Worm (Caenorhabditis elegans): Measurements from ENCODE around the gene vha-11.

- no peak for TF ChIP-seq W03F9.2 (tag; optimal IDR thresholded peaks at IDR 0.05)
- no peak for TF ChIP-seq him-1 (tag; optimal IDR thresholded peaks at IDR 0.05)
- no peak for TF ChIP-seq dao-5 (tag; optimal IDR thresholded peaks at IDR 0.05)
Measured at ce11 chrIV:2296639-2297038, 17.7 kb downstream of the vha-11 start.

Data from whole organism, L4/young adult.